Fruit fly (Drosophila melanogaster) whole organism, pupa: ENCODE results near the gene CG43093.

Source experiments
- CG8301 ChIP-seq: fragments of 200-800 bp; sonication (Bioruptor generic); optimal IDR thresholded peaks from 2 replicates; lab custom pipeline; 2018; ENCODE audit warnings: missing biosample characterization, mild to moderate bottlenecking, missing genetic modification characterization
- EcR ChIP-seq: fragments of 200-800 bp; sonication (Bioruptor generic); optimal IDR thresholded peaks from 3 replicates; lab custom pipeline; 2019; ENCODE audit warnings: missing biosample characterization, missing genetic modification characterization, mild to moderate bottlenecking, moderate library complexity, missing genetic modification reagents
- Snoo ChIP-seq: fragments of 200-800 bp; sonication (Bioruptor generic); optimal IDR thresholded peaks from 3 replicates; lab custom pipeline; 2017; ENCODE audit warnings: missing biosample characterization, mild to moderate bottlenecking, missing genetic modification characterization, inconsistent platforms

DNA sequence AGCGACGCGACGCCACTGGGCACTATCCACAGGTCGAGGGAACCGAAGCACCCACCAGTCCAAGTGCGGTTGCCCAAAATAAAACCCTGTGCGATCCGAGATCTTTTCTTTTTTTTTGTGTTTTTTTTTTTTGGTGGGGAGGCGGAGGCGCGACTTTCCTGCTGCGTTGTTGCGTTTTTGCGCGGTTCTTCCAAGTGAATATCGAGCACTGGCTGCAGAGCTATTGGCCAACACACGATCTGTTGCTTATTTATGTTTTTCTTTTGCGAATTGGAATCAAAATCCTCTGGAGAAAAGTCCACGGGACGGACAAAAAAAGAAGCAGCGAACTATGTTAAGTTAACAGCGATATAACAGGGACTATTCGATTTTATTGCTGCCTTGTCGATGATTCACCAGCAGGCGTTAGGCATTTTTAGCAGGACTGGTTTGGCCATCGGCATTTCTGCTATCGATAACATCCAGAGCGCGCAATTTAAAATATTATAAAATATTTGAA lies 49.2 kb downstream of the CG43093 start, which contains the start of gene wge:
- TF ChIP-seq EcR (peak; percentile 5), CG8301 (tag; lab: Kevin White, UChicago) (peak; percentile 72), Snoo (peak; percentile 59)
